Worm (Caenorhabditis elegans) whole organism, L2 larva: Measurements from ENCODE around the gene gmn-1.

Experiments
- ZK546.5 ChIP-seq: sonication (generic microtip); optimal IDR thresholded peaks from 2 replicates; lab custom pipeline; 2017; ENCODE audit warnings: missing biosample characterization, missing genetic modification characterization
- alr-1 ChIP-seq: fragments of 150-350 bp; optimal IDR thresholded peaks from 2 replicates; lab custom pipeline; 2014; ENCODE audit warnings: missing biosample characterization, missing genetic modification characterization
- nhr-11 ChIP-seq: fragments of 150-350 bp; optimal IDR thresholded peaks from 2 replicates; lab custom pipeline; 2014; ENCODE audit warnings: missing biosample characterization, missing genetic modification characterization
- snpc-4 ChIP-seq: fragments of 150-350 bp; optimal IDR thresholded peaks from 2 replicates; lab custom pipeline; 2014; ENCODE audit warnings: missing biosample characterization, missing genetic modification characterization

- TF ChIP-seq snpc-4 (tag; lab: Kevin White, UChicago) (no peak), alr-1 (tag; lab: Kevin White, UChicago) (no peak), nhr-11 (no peak), ZK546.5 (tag; lab: Kevin White, UChicago) (no peak)
These were observed 3.7 kb downstream of the gmn-1 start for ce11 chrIII:12221452-12221851.
